Fruit fly (Drosophila melanogaster) Kc167 (cell line): ENCODE results near the gene Nt5b.

ENCODE experiments used
- Myc ChIP-seq: fragments of >200 bp; optimal IDR thresholded peaks from 2 replicates; lab custom pipeline; 2017; ENCODE audit warnings: missing external identifiers
- Sin3A ChIP-seq: fragments of >200 bp; optimal IDR thresholded peaks from 2 replicates; lab custom pipeline; 2018; ENCODE audit warnings: missing external identifiers
- h ChIP-seq: fragments of >200 bp; optimal IDR thresholded peaks from 3 replicates; lab custom pipeline; 2018; ENCODE audit warnings: missing external identifiers
- insv ChIP-seq: fragments of >200 bp; optimal IDR thresholded peaks from 3 replicates; lab custom pipeline; 2018; ENCODE audit warnings: missing external identifiers
- psq ChIP-seq: fragments of >200 bp; optimal IDR thresholded peaks from 2 replicates; lab custom pipeline; 2017; ENCODE audit warnings: missing external identifiers
- ttk ChIP-seq: sonication (Bioruptor generic); optimal IDR thresholded peaks from 2 replicates; lab custom pipeline; 2017; ENCODE audit warnings: missing external identifiers

Gene Nt5b

DNA sequence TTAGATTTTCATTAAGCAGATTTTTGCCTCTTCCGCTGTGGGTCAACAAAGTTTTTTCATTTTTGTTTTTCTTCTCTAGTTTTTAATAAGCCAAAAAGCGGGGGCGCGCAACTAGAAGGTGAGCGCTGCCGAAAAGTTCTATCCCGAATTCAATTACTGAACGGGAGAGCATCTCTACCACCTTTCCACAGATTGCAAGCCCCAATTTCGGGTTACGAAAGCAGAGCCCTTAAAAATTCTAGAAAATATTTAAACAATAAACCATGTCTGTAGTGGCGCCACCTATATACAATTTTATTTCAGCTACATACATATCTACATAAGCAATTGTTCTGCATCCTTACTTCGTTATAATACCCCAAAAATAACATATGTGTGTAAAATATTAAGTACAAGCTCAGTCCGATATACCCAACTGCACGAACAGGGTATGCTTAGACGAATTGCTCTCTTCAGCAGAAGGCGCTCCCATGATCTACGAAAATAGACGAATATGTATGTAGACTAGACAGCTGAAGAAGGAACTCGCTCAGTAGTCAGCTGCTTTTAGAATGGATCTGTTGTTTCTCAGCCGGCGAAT lies 51.5 kb downstream of the Nt5b start, which contains the start of gene CG6106:
TSS of gene CG6106 (plus strand) at position 530 of the 580 bp plus-strand sequence.
- TF ChIP-seq ttk (no peak), Myc (lab: Kevin White, UChicago) (no peak), h (lab: Kevin White, UChicago) (no peak), psq (lab: Kevin White, UChicago) (no peak), Sin3A (no peak), insv (lab: Kevin White, UChicago) (no peak)

DNA sequence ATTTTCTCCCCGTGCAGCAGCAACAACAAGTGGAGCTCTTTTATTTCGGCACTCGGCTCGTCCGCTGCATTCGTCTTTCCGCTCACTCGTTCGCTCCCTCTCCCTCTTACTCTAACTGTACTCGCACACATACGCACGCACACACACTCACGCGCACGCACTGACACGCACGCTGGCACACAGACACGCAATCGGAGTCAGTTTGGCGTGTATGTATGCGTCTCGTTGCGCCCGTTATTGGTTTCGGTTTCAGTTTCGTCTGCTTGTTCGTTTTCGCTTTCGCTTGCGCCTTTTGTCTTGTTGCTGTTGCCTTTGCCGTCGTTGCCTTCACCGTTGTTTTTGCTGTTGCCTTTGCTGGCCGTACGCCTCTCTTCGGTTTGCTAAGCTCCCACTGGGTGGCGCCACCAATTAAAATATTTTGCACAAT lies 52.2 kb downstream of the Nt5b start:
- TF ChIP-seq Myc (lab: Kevin White, UChicago) (no peak), ttk (no peak), Sin3A (no peak), psq (lab: Kevin White, UChicago) (no peak), h (lab: Kevin White, UChicago) (no peak), insv (lab: Kevin White, UChicago) (no peak)

- TF ChIP-seq h (lab: Kevin White, UChicago) = no peak
- TF ChIP-seq Myc (lab: Kevin White, UChicago) = no peak
- TF ChIP-seq Sin3A = no peak
- TF ChIP-seq psq (lab: Kevin White, UChicago) = no peak
- TF ChIP-seq insv (lab: Kevin White, UChicago) = no peak
- no peak for TF ChIP-seq ttk
Observed at dm6 chrX:18356141-18356600, 53.8 kb downstream of the Nt5b start, which contains the start of gene kairos. TSS of gene kairos (minus strand) at chrX:18356191.

DNA sequence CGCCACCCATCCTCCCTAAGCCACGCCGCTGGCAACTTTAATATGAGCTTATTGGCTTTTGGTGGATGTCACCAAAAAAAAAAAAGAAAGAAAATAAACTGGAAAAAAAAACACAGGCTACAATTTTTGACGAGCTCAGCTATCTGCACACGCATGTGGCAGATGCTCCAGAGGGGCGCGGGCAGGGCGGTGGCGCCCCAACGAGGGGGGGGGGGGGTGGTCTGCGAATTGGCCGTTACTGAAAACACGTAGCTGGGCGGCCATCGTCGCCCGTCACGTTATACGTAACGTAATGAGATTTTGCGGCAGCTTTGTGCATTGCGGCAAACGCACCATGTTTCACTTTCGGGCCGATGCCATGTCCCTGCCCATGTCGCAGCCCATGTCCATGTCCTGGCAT lies 59.3 kb downstream of the Nt5b start:
- TF ChIP-seq ttk = no peak
- TF ChIP-seq h (lab: Kevin White, UChicago) = no peak

DNA sequence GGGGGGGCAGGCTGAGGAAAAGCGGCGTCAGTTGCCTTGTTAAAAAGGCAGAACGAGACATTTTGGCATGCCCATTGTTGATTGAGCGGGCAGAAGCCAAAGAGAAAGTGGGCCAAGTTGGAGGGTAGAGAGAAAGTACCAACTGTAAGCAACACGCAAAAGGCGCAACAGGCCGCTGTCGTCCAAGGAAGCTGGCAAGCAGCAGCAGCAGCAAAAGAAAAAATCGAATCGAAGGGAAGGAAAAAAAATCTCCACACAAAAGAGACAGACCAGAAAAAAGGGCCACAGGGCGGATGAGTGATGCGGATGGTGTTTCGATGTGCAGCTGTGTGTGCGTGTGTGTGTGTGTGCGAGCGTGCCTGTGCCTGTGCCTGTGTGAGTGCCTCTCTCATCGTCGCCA lies 62.3 kb downstream of the Nt5b start:
- TF ChIP-seq h (lab: Kevin White, UChicago) = no peak

dm6 chrX:18341014-18341413 lies 68.9 kb downstream of the Nt5b start:
- TF ChIP-seq insv (lab: Kevin White, UChicago) (no peak), Myc (lab: Kevin White, UChicago) (no peak), psq (lab: Kevin White, UChicago) (no peak), h (lab: Kevin White, UChicago) (no peak), ttk (no peak)
